Worm (Caenorhabditis elegans) whole organism, L4 larva: ENCODE data around the gene cdka-1.
A peak's percentile ranks its signal among the peaks of the same experiment; 100 is the strongest.

Source experiments
- T26A8.4 ChIP-seq: fragments of 200-800 bp; sonication (Bioruptor generic); IDR thresholded peaks from 2 replicates; pipeline ENCODE4 v1.3.6; 2022; ENCODE audit warnings: missing genetic modification characterization, missing compliant biosample characterization
- Y105C5A.15 ChIP-seq: fragments of 200-800 bp; sonication (Bioruptor generic); IDR thresholded peaks from 2 replicates; pipeline ENCODE4 v1.3.6; 2022; ENCODE audit warnings: missing genetic modification characterization, missing compliant biosample characterization
- Y48G9A.11 ChIP-seq: fragments of 200-800 bp; sonication (Bioruptor generic); IDR thresholded peaks from 2 replicates; pipeline ENCODE4 v1.3.6; 2022; ENCODE audit warnings: missing genetic modification reagents, missing genetic modification characterization, missing compliant biosample characterization
- Y5F2A.4 ChIP-seq: fragments of 200-800 bp; sonication (Bioruptor generic); optimal IDR thresholded peaks from 2 replicates; lab custom pipeline; 2018; ENCODE audit warnings: mild to moderate bottlenecking, missing genetic modification characterization, missing compliant biosample characterization
- Y75B8A.6 ChIP-seq: fragments of 200-800 bp; sonication (Bioruptor generic); IDR thresholded peaks from 2 replicates; pipeline ENCODE4 v1.3.6; 2022; ENCODE audit warnings: missing genetic modification reagents, missing genetic modification characterization, missing compliant biosample characterization
- aha-1 ChIP-seq: fragments of 150-350 bp; peaks from one replicate; lab custom pipeline; 2014; ENCODE audit warnings: missing biosample characterization, missing genetic modification characterization
- aly-2 ChIP-seq: sonication (generic microtip); optimal IDR thresholded peaks from 2 replicates; lab custom pipeline; 2018; ENCODE audit warnings: missing biosample characterization, missing genetic modification characterization
- ces-1 ChIP-seq: fragments of 150-350 bp; sonication (generic microtip); optimal IDR thresholded peaks from 4 replicates; lab custom pipeline; 2014; ENCODE audit warnings: missing biosample characterization, missing genetic modification reagents, missing genetic modification characterization
- daf-12 ChIP-seq: fragments of 150-350 bp; optimal IDR thresholded peaks from 2 replicates; lab custom pipeline; 2014; ENCODE audit warnings: missing biosample characterization, missing genetic modification reagents, missing genetic modification characterization
- daf-16 ChIP-seq, 3 experiments: sonication (generic microtip); optimal IDR thresholded peaks; 2 replicates each; lab custom pipeline; 2016 to 2017; ENCODE audit warnings: missing genetic modification characterization in 3 of 3, missing genetic modification reagents in 3 of 3, mild to moderate bottlenecking in 2 of 3, missing compliant biosample characterization in 2 of 3, missing biosample characterization in 1 of 3, moderate library complexity in 1 of 3
- dmd-6 ChIP-seq: fragments of 200-800 bp; sonication (Bioruptor generic); IDR thresholded peaks from 2 replicates; pipeline ENCODE4 v1.3.6; 2022; ENCODE audit warnings: missing genetic modification reagents, missing genetic modification characterization, missing compliant biosample characterization
- egl-27 ChIP-seq: sonication (generic microtip); optimal IDR thresholded peaks from 3 replicates; lab custom pipeline; 2017; ENCODE audit warnings: missing biosample characterization, missing genetic modification reagents, missing genetic modification characterization
- gei-8 ChIP-seq: fragments of 200-800 bp; sonication (Bioruptor generic); optimal IDR thresholded peaks from 2 replicates; lab custom pipeline; 2018; ENCODE audit warnings: mild to moderate bottlenecking, missing genetic modification characterization, missing compliant biosample characterization
- hmg-1.1 ChIP-seq: fragments of 200-800 bp; sonication (Bioruptor generic); IDR thresholded peaks from 2 replicates; pipeline ENCODE4 v1.3.6; 2022; ENCODE audit warnings: missing genetic modification reagents, missing genetic modification characterization, missing compliant biosample characterization
- jun-1 ChIP-seq: fragments of 150-350 bp; optimal IDR thresholded peaks from 2 replicates; lab custom pipeline; 2014; ENCODE audit warnings: missing biosample characterization, missing genetic modification reagents, missing genetic modification characterization
- lin-1 ChIP-seq: fragments of 200-800 bp; sonication (Bioruptor generic); IDR thresholded peaks from 2 replicates; pipeline ENCODE4 v1.3.6; 2022; ENCODE audit warnings: missing genetic modification reagents, missing genetic modification characterization, missing compliant biosample characterization
- lin-15B ChIP-seq: fragments of 150-350 bp; sonication (generic microtip); optimal IDR thresholded peaks from 3 replicates; lab custom pipeline; 2014; ENCODE audit warnings: missing biosample characterization, missing genetic modification characterization
- lir-3 ChIP-seq: sonication (generic microtip); optimal IDR thresholded peaks from 2 replicates; lab custom pipeline; 2016; ENCODE audit warnings: mild to moderate bottlenecking, missing genetic modification characterization, missing compliant biosample characterization
- madf-5 ChIP-seq, 2 experiments: fragments of 200-800 bp; sonication (Bioruptor generic); IDR thresholded peaks; 2 replicates each; pipeline ENCODE4 v1.3.6; 2022; ENCODE audit warnings: missing compliant biosample characterization in 2 of 2, missing genetic modification characterization in 2 of 2
- madf-9 ChIP-seq: fragments of 200-800 bp; sonication (Bioruptor generic); conservative IDR thresholded peaks from 2 replicates; pipeline ENCODE4 v1.3.6; 2022; ENCODE audit warnings: missing genetic modification reagents, missing genetic modification characterization, missing compliant biosample characterization
- mdl-1 ChIP-seq, 2 experiments: fragments of 150-350 bp in 1 of 2; sonication (generic microtip) in 1 of 2; optimal IDR thresholded peaks; 2 replicates each; lab custom pipeline; 2014 to 2017; ENCODE audit warnings: missing biosample characterization in 2 of 2, missing genetic modification characterization in 2 of 2
- mdt-29 ChIP-seq: fragments of 200-800 bp; sonication (Bioruptor generic); IDR thresholded peaks from 2 replicates; pipeline ENCODE4 v1.3.6; 2022; ENCODE audit warnings: missing genetic modification reagents, missing genetic modification characterization, missing compliant biosample characterization
- mep-1 ChIP-seq: fragments of 150-350 bp; sonication (generic microtip); optimal IDR thresholded peaks from 3 replicates; lab custom pipeline; 2014; ENCODE audit warnings: missing biosample characterization, missing genetic modification characterization
- mxl-3 ChIP-seq: fragments of 200-800 bp; sonication (Bioruptor generic); optimal IDR thresholded peaks from 2 replicates; lab custom pipeline; 2018; ENCODE audit warnings: mild to moderate bottlenecking, missing genetic modification characterization, missing compliant biosample characterization
- nhr-10 ChIP-seq: fragments of 150-350 bp; optimal IDR thresholded peaks from 2 replicates; lab custom pipeline; 2014; ENCODE audit warnings: missing biosample characterization, missing genetic modification characterization
- nhr-102 ChIP-seq: sonication (generic microtip); optimal IDR thresholded peaks from 2 replicates; lab custom pipeline; 2016; ENCODE audit warnings: mild to moderate bottlenecking, missing genetic modification characterization, moderate library complexity, missing compliant biosample characterization
- nhr-11 ChIP-seq: fragments of 150-350 bp; optimal IDR thresholded peaks from 2 replicates; lab custom pipeline; 2014; ENCODE audit warnings: missing biosample characterization, missing genetic modification characterization
- nhr-111 ChIP-seq: fragments of 200-800 bp; sonication (Bioruptor generic); optimal IDR thresholded peaks from 2 replicates; lab custom pipeline; 2018; ENCODE audit warnings: mild to moderate bottlenecking, missing genetic modification characterization, missing compliant biosample characterization
- nhr-28 ChIP-seq: fragments of 150-350 bp; optimal IDR thresholded peaks from 2 replicates; lab custom pipeline; 2014; ENCODE audit warnings: missing biosample characterization, missing genetic modification characterization
- nhr-41 ChIP-seq: fragments of 200-800 bp; sonication (Bioruptor generic); IDR thresholded peaks from 2 replicates; pipeline ENCODE4 v1.3.6; 2022; ENCODE audit warnings: missing genetic modification reagents, missing genetic modification characterization, missing compliant biosample characterization
- nhr-48 ChIP-seq: sonication (generic microtip); optimal IDR thresholded peaks from 2 replicates; lab custom pipeline; 2016; ENCODE audit warnings: mild to moderate bottlenecking, missing genetic modification characterization, missing compliant biosample characterization
- nhr-77 ChIP-seq: fragments of 150-350 bp; optimal IDR thresholded peaks from 2 replicates; lab custom pipeline; 2014; ENCODE audit warnings: missing biosample characterization, missing genetic modification characterization
- rbr-2 ChIP-seq: sonication (generic microtip); optimal IDR thresholded peaks from 2 replicates; lab custom pipeline; 2016; ENCODE audit warnings: missing genotype, missing genetic modification characterization, missing compliant biosample characterization
- sdz-12 ChIP-seq: fragments of 200-800 bp; sonication (Bioruptor generic); optimal IDR thresholded peaks from 2 replicates; lab custom pipeline; 2018; ENCODE audit warnings: mild to moderate bottlenecking, missing genetic modification characterization, missing compliant biosample characterization
- set-16 ChIP-seq: fragments of 200-800 bp; sonication (Bioruptor generic); IDR thresholded peaks from 2 replicates; pipeline ENCODE4 v1.3.6; 2022; ENCODE audit warnings: missing genetic modification reagents, missing genetic modification characterization, missing compliant biosample characterization
- spr-1 ChIP-seq: sonication (generic microtip); optimal IDR thresholded peaks from 2 replicates; lab custom pipeline; 2016; ENCODE audit warnings: mild to moderate bottlenecking, missing genetic modification characterization, missing compliant biosample characterization
- spr-3 ChIP-seq: fragments of 200-800 bp; sonication (Bioruptor generic); optimal IDR thresholded peaks from 2 replicates; lab custom pipeline; 2018; ENCODE audit warnings: mild to moderate bottlenecking, missing genetic modification characterization, missing compliant biosample characterization
- tra-1 ChIP-seq: fragments of 200-800 bp; sonication (Bioruptor generic); IDR thresholded peaks from 2 replicates; pipeline ENCODE4 v1.3.6; 2022; ENCODE audit warnings: missing genetic modification reagents, missing genetic modification characterization, missing compliant biosample characterization
- unc-62 ChIP-seq, 3 experiments: fragments of 150-350 bp in 1 of 3; sonication (generic microtip); optimal IDR thresholded peaks in 2 of 3; peaks in 1 of 3; 1 replicate in 1 of 3; 2 replicates in 2 of 3; lab custom pipeline; 2014 to 2017; ENCODE audit warnings: missing biosample characterization in 3 of 3, missing genetic modification characterization in 3 of 3, missing genetic modification reagents in 3 of 3, missing genotype in 1 of 3
- vab-7 ChIP-seq: fragments of 200-800 bp; sonication (Bioruptor generic); IDR thresholded peaks from 2 replicates; pipeline ENCODE4 v1.3.6; 2022; ENCODE audit warnings: missing genetic modification reagents, missing genetic modification characterization, missing compliant biosample characterization
- zfp-2 ChIP-seq: sonication (generic microtip); optimal IDR thresholded peaks from 2 replicates; lab custom pipeline; 2016; ENCODE audit warnings: mild to moderate bottlenecking, missing genetic modification characterization, missing compliant biosample characterization
- zip-11 ChIP-seq: fragments of 200-800 bp; sonication (Bioruptor generic); IDR thresholded peaks from 2 replicates; pipeline ENCODE4 v1.3.6; 2022; ENCODE audit warnings: missing genetic modification characterization, missing compliant biosample characterization
- ztf-11 ChIP-seq: fragments of 150-350 bp; optimal IDR thresholded peaks from 2 replicates; lab custom pipeline; 2014; ENCODE audit warnings: missing biosample characterization, missing genetic modification characterization
- ztf-7 ChIP-seq: fragments of 150-350 bp; optimal IDR thresholded peaks from 2 replicates; lab custom pipeline; 2014; ENCODE audit warnings: missing biosample characterization, missing genetic modification characterization

Gene cdka-1

ce11 chrIII:4657386-4657785 is 1.2 kb upstream of the cdka-1 start:
- TF ChIP-seq jun-1, result no peak
- TF ChIP-seq ces-1 (GFP tag; lab: Kevin White, UChicago), result peak; percentile 90
- TF ChIP-seq, all 104 proteins: peak for 1

ce11 chrIII:4659426-4659825 is 832 bp downstream of the cdka-1 start:
- no peak for TF ChIP-seq madf-5 (GFP tag; IDR thresholded peaks at IDR 0.05; lab: Robert Waterston, UW)
- TF ChIP-seq spr-3, result no peak
- peak in 1 of 2 experiments; percentile 65 for TF ChIP-seq unc-62 (GFP tag; optimal IDR thresholded peaks at IDR 0.05 in 1 of 2; lab: Kevin White, UChicago)
- no peak for TF ChIP-seq unc-62 (tag; optimal IDR thresholded peaks at IDR 0.05; lab: Kevin White, UChicago)
- no peak for TF ChIP-seq mep-1 (tag; lab: Kevin White, UChicago)
- TF ChIP-seq aha-1 (tag; lab: Kevin White, UChicago), result peak; percentile 98
- no peak for TF ChIP-seq nhr-41 (GFP tag; lab: Robert Waterston, UW)
- TF ChIP-seq ztf-11 (tag; lab: Kevin White, UChicago), result no peak

- TF ChIP-seq daf-12 (tag; lab: Kevin White, UChicago) (no peak), Y5F2A.4 (GFP tag; lab: Kevin White, UChicago) (no peak), mdt-29 (GFP tag; lab: Robert Waterston, UW) (no peak), aha-1 (tag; lab: Kevin White, UChicago) (peak; percentile 16)
Observed at ce11 chrIII:4665272-4665671, 6.7 kb downstream of the cdka-1 start, which contains the start of gene T23F11.4. Gene T23F11.4, minus strand, starts transcription at chrIII:4665372.

ce11 chrIII:4666753-4667400 is 8.3 kb downstream of the cdka-1 start:
- TF ChIP-seq T26A8.4 (GFP tag; lab: Robert Waterston, UW) (no peak), mxl-3 (GFP tag; lab: Kevin White, UChicago) (peak; percentile 22), mdl-1 (tag; optimal IDR thresholded peaks at IDR 0.05; lab: Kevin White, UChicago) (peak; percentile 26 to 78), rbr-2 (tag; lab: Kevin White, UChicago) (peak; percentile 70), zfp-2 (tag; lab: Kevin White, UChicago) (no peak), sdz-12 (GFP tag; lab: Kevin White, UChicago) (no peak), lin-15B (no peak), hmg-1.1 (GFP tag; lab: Robert Waterston, UW) (peak; percentile 62; the same call in 1 of the 2 replicates), lir-3 (no peak), ztf-11 (tag; lab: Kevin White, UChicago) (no peak), nhr-48 (tag; lab: Kevin White, UChicago) (no peak), spr-1 (tag; lab: Kevin White, UChicago) (no peak), lin-1 (GFP tag; lab: Robert Waterston, UW) (no peak), unc-62 (GFP tag; optimal IDR thresholded peaks at IDR 0.05 in 1 of 2; lab: Kevin White, UChicago) (peak in 1 of 2 experiments; percentile 82), unc-62 (tag; optimal IDR thresholded peaks at IDR 0.05; lab: Kevin White, UChicago) (no peak), nhr-10 (no peak), egl-27 (no peak), tra-1 (GFP tag; lab: Robert Waterston, UW) (no peak), nhr-102 (tag; lab: Kevin White, UChicago) (no peak), mep-1 (tag; lab: Kevin White, UChicago) (peak; percentile 59), aly-2 (no peak), madf-9 (GFP tag; lab: Robert Waterston, UW) (no peak), set-16 (peak; percentile 63), daf-16 (GFP tag; optimal IDR thresholded peaks at IDR 0.05; lab: Kevin White, UChicago) (no peak), daf-16 (tag; optimal IDR thresholded peaks at IDR 0.05; lab: Kevin White, UChicago) (no peak), vab-7 (GFP tag; lab: Robert Waterston, UW) (no peak; the same call in 1 of the 2 replicates), Y105C5A.15 (GFP tag; lab: Robert Waterston, UW) (no peak), zip-11 (GFP tag; lab: Robert Waterston, UW) (no peak), Y75B8A.6 (no peak), ztf-7 (tag; lab: Kevin White, UChicago) (no peak), Y48G9A.11 (GFP tag; lab: Robert Waterston, UW) (no peak), gei-8 (GFP tag; lab: Kevin White, UChicago) (no peak), nhr-77 (no peak), nhr-28 (tag; lab: Kevin White, UChicago) (peak; percentile 39), daf-12 (tag; lab: Kevin White, UChicago) (no peak), nhr-111 (GFP tag; lab: Kevin White, UChicago) (no peak), dmd-6 (GFP tag; lab: Robert Waterston, UW) (no peak), nhr-11 (tag; lab: Kevin White, UChicago) (peak; percentile 19)
